Worm (Caenorhabditis elegans): ENCODE data around the gene Y50D4C.12.

The Y50D4C.12 gene

ce11 chrV:982281-982756 lies at the start of gene Y50D4C.12, which contains the start of gene unc-34:
TSS of gene Y50D4C.12 (plus strand) at chrV:982581.
TSS of gene unc-34 (plus strand) at chrV:982706.
- TF ChIP-seq hpl-2 (GFP tag; optimal IDR thresholded peaks at IDR 0.05), result no peak
- no peak for TF ChIP-seq nhr-84 (tag; optimal IDR thresholded peaks at IDR 0.05)
- no peak for TF ChIP-seq hlh-4 (tag; optimal IDR thresholded peaks at IDR 0.05)
- no peak for TF ChIP-seq elt-2 (tag; optimal IDR thresholded peaks at IDR 0.05)
- TF ChIP-seq lin-13 (GFP tag; optimal IDR thresholded peaks at IDR 0.05), result no peak
- TF ChIP-seq Y116A8C.19 (tag; optimal IDR thresholded peaks at IDR 0.05; ENCODE audit: borderline replicate concordance), result no peak
- TF ChIP-seq dpl-1 (GFP tag; optimal IDR thresholded peaks at IDR 0.05), result no peak
- TF ChIP-seq xbp-1 (tag; optimal IDR thresholded peaks at IDR 0.05), result no peak
- no peak for TF ChIP-seq unc-98 (GFP tag; IDR thresholded peaks at IDR 0.05)
- TF ChIP-seq grh-1 (GFP tag; IDR thresholded peaks at IDR 0.05), result no peak
- no peak for TF ChIP-seq pax-3 (tag; optimal IDR thresholded peaks at IDR 0.05)
- TF ChIP-seq hlh-17 (GFP tag; optimal IDR thresholded peaks at IDR 0.05; ENCODE audit: borderline replicate concordance), result no peak
- TF ChIP-seq nhr-28 (tag; optimal IDR thresholded peaks at IDR 0.05), result no peak
- TF ChIP-seq irx-1 (tag; optimal IDR thresholded peaks at IDR 0.05), result no peak
- TF ChIP-seq fos-1 (tag; optimal IDR thresholded peaks at IDR 0.05), result no peak
- no peak for TF ChIP-seq unc-130 (tag; optimal IDR thresholded peaks at IDR 0.05)
- no peak for TF ChIP-seq lir-3 (tag; optimal IDR thresholded peaks at IDR 0.05; ENCODE audit: poor library complexity)

DNA sequence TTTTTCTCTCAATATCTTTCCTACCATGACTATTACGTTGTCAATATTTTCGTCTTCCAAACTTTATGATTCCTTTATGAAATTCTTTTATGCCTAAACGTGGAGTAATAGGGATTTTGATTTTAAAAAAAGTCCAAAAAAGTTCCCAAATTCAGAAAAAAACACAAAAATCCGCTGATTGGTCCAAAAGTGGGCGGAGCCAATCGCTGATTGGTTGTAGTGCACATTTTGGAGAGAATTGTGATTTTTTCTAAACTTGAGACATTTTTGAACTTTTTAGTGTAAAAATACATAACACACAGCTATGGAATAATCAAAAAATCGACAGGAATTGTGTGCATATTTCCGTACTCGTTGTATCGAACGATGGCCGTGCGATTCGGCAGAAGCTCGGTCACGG lies 43.0 kb upstream of the Y50D4C.12 start:
- TF ChIP-seq lin-35 (GFP tag; optimal IDR thresholded peaks at IDR 0.05) (no peak), unc-130 (tag; optimal IDR thresholded peaks at IDR 0.05) (no peak), fos-1 (tag; optimal IDR thresholded peaks at IDR 0.05) (no peak), ceh-63 (GFP tag; optimal IDR thresholded peaks at IDR 0.05) (no peak), sox-4 (tag; optimal IDR thresholded peaks at IDR 0.05) (no peak), nhr-90 (tag; optimal IDR thresholded peaks at IDR 0.05; ENCODE audit: poor library complexity) (no peak), snpc-4 (tag; optimal IDR thresholded peaks at IDR 0.05) (no peak), sptf-1 (tag; optimal IDR thresholded peaks at IDR 0.05) (no peak), egl-13 (tag; optimal IDR thresholded peaks at IDR 0.05) (no peak), irx-1 (tag; optimal IDR thresholded peaks at IDR 0.05) (no peak), xbp-1 (tag; optimal IDR thresholded peaks at IDR 0.05) (no peak), hlh-4 (tag; optimal IDR thresholded peaks at IDR 0.05) (no peak), dpl-1 (GFP tag; optimal IDR thresholded peaks at IDR 0.05) (no peak), mab-9 (GFP tag; IDR thresholded peaks at IDR 0.05) (no peak), blmp-1 (tag; optimal IDR thresholded peaks at IDR 0.05) (no peak), lir-3 (tag; optimal IDR thresholded peaks at IDR 0.05; ENCODE audit: poor library complexity) (no peak), unc-62 (GFP tag; optimal IDR thresholded peaks at IDR 0.05) (no peak), rnt-1 (tag; optimal IDR thresholded peaks at IDR 0.05) (no peak), swsn-7 (tag; optimal IDR thresholded peaks at IDR 0.05) (no peak), C04F5.9 (tag; optimal IDR thresholded peaks at IDR 0.05) (no peak)

DNA sequence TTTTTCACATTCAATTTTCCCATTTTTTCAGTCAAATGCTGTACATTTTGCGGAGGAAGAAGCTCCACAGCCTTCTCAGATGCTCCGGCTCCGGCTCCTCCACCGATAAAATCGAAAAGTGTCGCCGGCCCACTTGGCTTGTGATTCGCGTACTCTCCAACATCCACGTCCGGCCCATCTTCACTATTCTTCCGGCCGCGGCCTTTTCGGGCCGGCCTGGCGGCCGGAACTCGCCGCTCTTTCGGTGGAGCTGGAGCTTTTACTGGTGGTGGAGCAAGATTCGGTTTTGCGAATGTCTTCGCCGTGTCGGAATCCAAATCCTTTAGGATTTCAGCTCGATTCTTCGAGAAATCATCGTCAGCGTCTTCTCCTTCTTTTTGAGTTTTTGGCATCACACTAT lies 39.8 kb upstream of the Y50D4C.12 start:
- no peak for TF ChIP-seq ztf-4 (tag; optimal IDR thresholded peaks at IDR 0.05)
- TF ChIP-seq nhr-77 (tag; optimal IDR thresholded peaks at IDR 0.05), result no peak

DNA sequence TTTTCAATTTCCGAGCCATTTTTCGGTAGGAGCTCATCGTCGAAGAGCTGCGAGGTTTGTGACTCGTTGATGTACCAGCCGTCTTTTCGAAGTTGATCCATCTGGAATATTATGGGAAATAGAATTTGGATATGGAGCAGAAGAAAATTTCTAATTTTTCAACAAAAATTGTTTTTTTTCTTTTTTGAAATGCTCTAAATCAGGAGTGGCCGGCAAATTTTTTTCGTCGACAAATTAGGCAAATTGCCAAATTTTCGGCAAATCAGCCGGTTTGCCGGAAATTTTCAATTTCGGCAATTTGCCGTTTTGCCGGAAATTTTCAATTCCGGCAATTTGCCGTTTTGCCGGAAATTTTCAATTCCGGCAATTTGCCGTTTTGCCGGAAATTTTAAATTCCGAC lies 37.2 kb upstream of the Y50D4C.12 start, which contains the start of gene Y50D4C.3:
TSS of gene Y50D4C.3 (minus strand) at position 101 of the 400 bp plus-strand sequence.
- TF ChIP-seq aly-2 (tag; optimal IDR thresholded peaks at IDR 0.05) (no peak), vab-15 (tag; optimal IDR thresholded peaks at IDR 0.05) (no peak), fkh-8 (tag; optimal IDR thresholded peaks at IDR 0.05) (no peak), C04F5.9 (tag; optimal IDR thresholded peaks at IDR 0.05) (no peak), zag-1 (tag; optimal IDR thresholded peaks at IDR 0.05) (no peak), efl-3 (GFP tag; optimal IDR thresholded peaks at IDR 0.05) (no peak), mdl-1 (tag; optimal IDR thresholded peaks at IDR 0.05) (no peak), fkh-4 (tag; optimal IDR thresholded peaks at IDR 0.05; ENCODE audit: borderline replicate concordance) (no peak), hlh-4 (tag; optimal IDR thresholded peaks at IDR 0.05) (no peak)

All from whole organism, L1 larva.